Fruit fly (Drosophila melanogaster): Measurements from ENCODE around the gene lft.

lft gene

DNA sequence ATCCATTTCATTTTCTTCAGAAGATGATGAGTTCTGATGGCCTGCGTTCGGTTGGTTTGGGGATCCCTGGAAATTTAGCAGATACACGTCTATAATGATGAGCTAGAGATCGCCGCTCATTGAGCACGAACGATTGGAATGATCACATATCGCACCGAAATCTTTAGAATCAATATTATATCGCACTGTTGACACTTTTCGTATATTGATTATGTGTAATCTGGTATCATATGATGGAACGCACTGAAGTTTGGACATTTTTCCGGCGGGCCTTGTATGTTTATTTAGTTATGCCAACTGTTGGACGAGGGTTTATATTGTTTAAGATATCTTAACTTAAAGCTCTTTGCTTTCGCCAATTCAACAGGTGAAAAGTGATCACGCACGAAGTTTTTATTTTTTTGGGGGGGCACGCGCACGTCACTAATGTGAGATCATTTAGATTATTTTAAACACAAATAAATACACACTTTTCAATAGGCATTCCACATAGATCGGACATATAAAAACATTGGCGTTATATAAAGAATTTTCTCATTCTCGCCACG, 43.2 kb upstream of the lft start (continued):
- TF ChIP-seq vfl (GFP tag; optimal IDR thresholded peaks at IDR 0.05) (no peak), dpn (GFP tag; optimal IDR thresholded peaks at IDR 0.05) (peak; percentile 6 to 28), D19A (tag; optimal IDR thresholded peaks at IDR 0.05) (no peak), CG17612 (GFP tag; IDR thresholded peaks at IDR 0.05) (no peak), slp2 (GFP tag; optimal IDR thresholded peaks at IDR 0.05) (peak; percentile 10), crp (GFP tag; optimal IDR thresholded peaks at IDR 0.05) (no peak), CG3065 (GFP tag; optimal IDR thresholded peaks at IDR 0.05) (no peak), CG8089 (GFP tag; optimal IDR thresholded peaks at IDR 0.05) (no peak), E2f1 (GFP tag; IDR thresholded peaks at IDR 0.05) (no peak), CG11456 (GFP tag; IDR thresholded peaks at IDR 0.05) (no peak), CG1792 (GFP tag; optimal IDR thresholded peaks at IDR 0.05) (no peak), CG10431 (GFP tag; optimal IDR thresholded peaks at IDR 0.05) (no peak), Vsx1 (GFP tag; optimal IDR thresholded peaks at IDR 0.05) (no peak), CG4282 (GFP tag; optimal IDR thresholded peaks at IDR 0.05) (no peak), CG7786 (GFP tag; optimal IDR thresholded peaks at IDR 0.05) (no peak), her (GFP tag; optimal IDR thresholded peaks at IDR 0.05) (no peak), gro (GFP tag; optimal IDR thresholded peaks at IDR 0.05) (no peak), ash1 (GFP tag; optimal IDR thresholded peaks at IDR 0.05) (no peak), scrt (GFP tag; optimal IDR thresholded peaks at IDR 0.05) (no peak), CHES-1-like (GFP tag; optimal IDR thresholded peaks at IDR 0.05) (no peak), gcm2 (GFP tag; optimal IDR thresholded peaks at IDR 0.05) (no peak), ERR (GFP tag; optimal IDR thresholded peaks at IDR 0.05) (no peak), bigmax (GFP tag; optimal IDR thresholded peaks at IDR 0.05) (no peak), ssp (GFP tag; IDR thresholded peaks at IDR 0.05) (no peak), sim (GFP tag; IDR thresholded peaks at IDR 0.05) (no peak), pnt (GFP tag; optimal IDR thresholded peaks at IDR 0.05) (no peak), stwl (tag; optimal IDR thresholded peaks at IDR 0.05) (no peak), Meics (GFP tag; optimal IDR thresholded peaks at IDR 0.05) (peak; percentile 16), C15 (GFP tag; IDR thresholded peaks at IDR 0.05) (no peak), chm (GFP tag; IDR thresholded peaks at IDR 0.05) (no peak), oc (tag; optimal IDR thresholded peaks at IDR 0.05) (no peak), CG5953 (GFP tag; IDR thresholded peaks at IDR 0.05) (0 out of 2 replicates have a peak, but pooled peaks have one; percentile 10), PHDP (tag; optimal IDR thresholded peaks at IDR 0.05) (no peak), CG18011 (GFP tag; optimal IDR thresholded peaks at IDR 0.05) (peak; percentile 8), hbn (GFP tag; IDR thresholded peaks at IDR 0.05; ENCODE audit: partially characterized antibody) (no peak; the same call in none of the 2 replicates), Blimp-1 (GFP tag; optimal IDR thresholded peaks at IDR 0.05) (no peak), knrl (GFP tag; IDR thresholded peaks at IDR 0.05; ENCODE audit: partially characterized antibody) (peak; percentile 86; the same call in 2 of the 3 replicates), zen (tag; optimal IDR thresholded peaks at IDR 0.05) (no peak), zf30C (GFP tag; optimal IDR thresholded peaks at IDR 0.05) (no peak), CG13894 (tag; optimal IDR thresholded peaks at IDR 0.05) (no peak), bowl (GFP tag; IDR thresholded peaks at IDR 0.05) (no peak), Poxn (GFP tag; IDR thresholded peaks at IDR 0.05) (no peak), CG13775 (GFP tag; optimal IDR thresholded peaks at IDR 0.05) (no peak), cad (GFP tag; optimal IDR thresholded peaks at IDR 0.05) (no peak), pzg (GFP tag; optimal IDR thresholded peaks at IDR 0.05) (no peak), ranshi (GFP tag; IDR thresholded peaks at IDR 0.05) (no peak), repo (GFP tag; optimal IDR thresholded peaks at IDR 0.05) (no peak), CG30431 (GFP tag; optimal IDR thresholded peaks at IDR 0.05) (no peak), Eip74EF (GFP tag; optimal IDR thresholded peaks at IDR 0.05) (no peak), Doc2 (GFP tag; IDR thresholded peaks at IDR 0.05) (no peak), fru (optimal IDR thresholded peaks at IDR 0.05) (no peak), CG15073 (GFP tag; optimal IDR thresholded peaks at IDR 0.05) (no peak)

Measured in whole organism, embryonic.